Fruit fly (Drosophila melanogaster) whole organism, embryonic: ENCODE data around the gene Pc.

Experiments
- Atf3 ChIP-seq: fragments of 200-800 bp; sonication (Bioruptor generic); optimal IDR thresholded peaks from 3 replicates; lab custom pipeline; 2016; ENCODE audit warnings: missing biosample characterization, missing genetic modification characterization
- B-H2 ChIP-seq: fragments of 200-800 bp; sonication (Bioruptor generic); optimal IDR thresholded peaks from 2 replicates; lab custom pipeline; 2018; ENCODE audit warnings: missing biosample characterization, mild to moderate bottlenecking, missing genetic modification characterization
- CG10147 ChIP-seq: fragments of 200-800 bp; sonication (Bioruptor generic); optimal IDR thresholded peaks from 2 replicates; lab custom pipeline; 2019; ENCODE audit warnings: missing biosample characterization, mild to moderate bottlenecking, missing genetic modification characterization, moderate library complexity
- CG10462 ChIP-seq: fragments of 200-800 bp; sonication (Bioruptor generic); optimal IDR thresholded peaks from 2 replicates; lab custom pipeline; 2016; ENCODE audit warnings: missing biosample characterization, missing genetic modification characterization
- CG11695 ChIP-seq: fragments of 200-800 bp; sonication (Bioruptor generic); IDR thresholded peaks from 3 replicates; pipeline ENCODE4 v1.3.6; 2022; ENCODE audit warnings: missing biosample characterization, missing genetic modification characterization
- CG12219 ChIP-seq: fragments of 200-800 bp; sonication (Bioruptor generic); optimal IDR thresholded peaks from 3 replicates; lab custom pipeline; 2018; ENCODE audit warnings: missing biosample characterization, mild to moderate bottlenecking, missing genetic modification characterization
- CG15011 ChIP-seq: fragments of 200-800 bp; sonication (Bioruptor generic); optimal IDR thresholded peaks from 3 replicates; lab custom pipeline; 2018; ENCODE audit warnings: missing biosample characterization, mild to moderate bottlenecking, missing genetic modification characterization
- CG15601 ChIP-seq: fragments of 200-800 bp; sonication (Bioruptor generic); optimal IDR thresholded peaks from 3 replicates; lab custom pipeline; 2019; ENCODE audit warnings: missing biosample characterization, mild to moderate bottlenecking, missing genetic modification characterization, moderate library complexity
- CG1602 ChIP-seq: fragments of 200-800 bp; sonication (Bioruptor generic); optimal IDR thresholded peaks from 3 replicates; lab custom pipeline; 2016; ENCODE audit warnings: missing biosample characterization, missing genetic modification characterization
- CG18262 ChIP-seq: fragments of 200-800 bp; optimal IDR thresholded peaks from 3 replicates; lab custom pipeline; 2019; ENCODE audit warnings: missing biosample characterization, mild to moderate bottlenecking, missing genetic modification characterization, moderate library complexity
- CG30431 ChIP-seq: fragments of 200-800 bp; sonication (Bioruptor generic); optimal IDR thresholded peaks from 2 replicates; lab custom pipeline; 2017; ENCODE audit warnings: missing biosample characterization, missing genetic modification characterization
- CG31365 ChIP-seq: fragments of 200-800 bp; sonication (Bioruptor generic); optimal IDR thresholded peaks from 2 replicates; lab custom pipeline; 2018; ENCODE audit warnings: missing biosample characterization, mild to moderate bottlenecking, missing genetic modification characterization
- CG31388 ChIP-seq: fragments of 200-800 bp; sonication (Bioruptor generic); optimal IDR thresholded peaks from 2 replicates; lab custom pipeline; 2016; ENCODE audit warnings: missing biosample characterization, missing genetic modification characterization
- CG31441 ChIP-seq: fragments of 200-800 bp; sonication (Bioruptor generic); IDR thresholded peaks from 2 replicates; pipeline ENCODE4 v1.3.6; 2022; ENCODE audit warnings: missing biosample characterization, missing genetic modification characterization
- CG33557 ChIP-seq: fragments of 200-800 bp; sonication (Bioruptor generic); optimal IDR thresholded peaks from 2 replicates; lab custom pipeline; 2019; ENCODE audit warnings: missing biosample characterization, mild to moderate bottlenecking, missing genetic modification characterization, moderate library complexity
- CG4360 ChIP-seq: fragments of 200-800 bp; sonication (Bioruptor generic); IDR thresholded peaks from 2 replicates; pipeline ENCODE4 v1.3.6; 2022; ENCODE audit warnings: missing biosample characterization, missing genetic modification characterization
- CG4404 ChIP-seq: fragments of 200-800 bp; sonication (Bioruptor generic); IDR thresholded peaks from 2 replicates; pipeline ENCODE4 v1.3.6; 2022; ENCODE audit warnings: missing biosample characterization, missing genetic modification characterization
- CG6854 ChIP-seq: fragments of 200-800 bp; sonication (Bioruptor generic); optimal IDR thresholded peaks from 3 replicates; lab custom pipeline; 2017; ENCODE audit warnings: missing biosample characterization, mild to moderate bottlenecking, missing genetic modification characterization
- CG9817 ChIP-seq: fragments of 200-800 bp; sonication (Bioruptor generic); optimal IDR thresholded peaks from 2 replicates; lab custom pipeline; 2018; ENCODE audit warnings: missing biosample characterization, mild to moderate bottlenecking, missing genetic modification characterization, moderate library complexity
- CG9876 ChIP-seq: fragments of 200-800 bp; sonication (Bioruptor generic); optimal IDR thresholded peaks from 2 replicates; lab custom pipeline; 2016; ENCODE audit warnings: missing biosample characterization, missing genetic modification characterization
- Drgx ChIP-seq: fragments of 200-800 bp; sonication (Bioruptor generic); IDR thresholded peaks from 2 replicates; pipeline ENCODE4 v1.3.6; 2022; ENCODE audit warnings: missing biosample characterization, missing genetic modification characterization
- Gug ChIP-seq: fragments of 200-800 bp; sonication (Bioruptor generic); IDR thresholded peaks from 4 replicates; pipeline ENCODE4 v1.3.6; 2022; ENCODE audit warnings: missing biosample characterization, missing genetic modification characterization
- H15 ChIP-seq: fragments of 200-800 bp; sonication (Bioruptor generic); IDR thresholded peaks from 3 replicates; pipeline ENCODE4 v1.3.6; 2022; ENCODE audit warnings: missing biosample characterization, missing genetic modification characterization
- HLH4C ChIP-seq: fragments of 200-800 bp; sonication (Bioruptor generic); IDR thresholded peaks from 3 replicates; pipeline ENCODE4 v1.3.6; 2022; ENCODE audit warnings: missing biosample characterization, missing genetic modification characterization; ENCODE audit not compliant: partially characterized antibody
- HmgZ ChIP-seq: fragments of 200-800 bp; sonication (Bioruptor generic); optimal IDR thresholded peaks from 2 replicates; lab custom pipeline; 2018; ENCODE audit warnings: missing biosample characterization, mild to moderate bottlenecking, missing genetic modification characterization
- Kr ChIP-seq: fragments of 200-800 bp; sonication (Bioruptor generic); optimal IDR thresholded peaks from 2 replicates; lab custom pipeline; 2017; ENCODE audit warnings: missing biosample characterization, mild to moderate bottlenecking, missing genetic modification characterization
- YL-1 ChIP-seq: fragments of 200-800 bp; sonication (Bioruptor generic); optimal IDR thresholded peaks from 3 replicates; lab custom pipeline; 2017; ENCODE audit warnings: missing biosample characterization, mild to moderate bottlenecking, missing genetic modification characterization
- cg ChIP-seq: fragments of 200-800 bp; sonication (Bioruptor generic); optimal IDR thresholded peaks from 3 replicates; lab custom pipeline; 2019; ENCODE audit warnings: missing biosample characterization, mild to moderate bottlenecking, missing genetic modification characterization, moderate library complexity
- chn ChIP-seq: fragments of 200-800 bp; sonication (Bioruptor generic); optimal IDR thresholded peaks from 2 replicates; lab custom pipeline; 2016; ENCODE audit warnings: missing biosample characterization, missing genetic modification characterization
- crol ChIP-seq: fragments of 200-800 bp; sonication (Bioruptor generic); IDR thresholded peaks from 2 replicates; pipeline ENCODE4 v1.3.6; 2022; ENCODE audit warnings: missing biosample characterization, missing genetic modification characterization
- danr ChIP-seq: fragments of 200-800 bp; sonication (Bioruptor generic); IDR thresholded peaks from 2 replicates; pipeline ENCODE4 v1.3.6; 2022; ENCODE audit warnings: missing biosample characterization, missing genetic modification characterization
- dimm ChIP-seq: fragments of 200-800 bp; sonication (Bioruptor generic); IDR thresholded peaks from 2 replicates; pipeline ENCODE4 v1.3.6; 2022; ENCODE audit warnings: missing biosample characterization, missing genetic modification characterization
- dmrt99B ChIP-seq: fragments of 200-800 bp; sonication (Bioruptor generic); optimal IDR thresholded peaks from 2 replicates; lab custom pipeline; 2018; ENCODE audit warnings: missing biosample characterization, mild to moderate bottlenecking, missing genetic modification characterization, moderate library complexity
- eyg ChIP-seq: fragments of 200-800 bp; sonication (Bioruptor generic); optimal IDR thresholded peaks from 3 replicates; lab custom pipeline; 2016; ENCODE audit warnings: missing biosample characterization, missing genetic modification characterization
- lilli ChIP-seq: fragments of 200-800 bp; sonication (Bioruptor generic); optimal IDR thresholded peaks from 3 replicates; lab custom pipeline; 2016; ENCODE audit warnings: missing biosample characterization, missing genetic modification characterization
- lmd ChIP-seq: fragments of 200-800 bp; sonication (Bioruptor generic); IDR thresholded peaks from 2 replicates; pipeline ENCODE4 v1.3.6; 2022; ENCODE audit warnings: missing biosample characterization, missing genetic modification characterization
- mam ChIP-seq: fragments of 200-800 bp; sonication (Bioruptor generic); optimal IDR thresholded peaks from 3 replicates; lab custom pipeline; 2016; ENCODE audit warnings: missing biosample characterization, missing genetic modification characterization
- mld ChIP-seq: fragments of 200-800 bp; sonication (Bioruptor generic); IDR thresholded peaks from 3 replicates; pipeline ENCODE4 v1.3.6; 2022; ENCODE audit warnings: missing biosample characterization, missing genetic modification characterization; ENCODE audit not compliant: partially characterized antibody
- nmo ChIP-seq: fragments of 200-800 bp; sonication (Bioruptor generic); optimal IDR thresholded peaks from 2 replicates; lab custom pipeline; 2018; ENCODE audit warnings: missing biosample characterization, mild to moderate bottlenecking, missing genetic modification characterization, moderate library complexity
- onecut ChIP-seq: fragments of 200-800 bp; sonication (Bioruptor generic); IDR thresholded peaks from 2 replicates; pipeline ENCODE4 v1.3.6; 2022; ENCODE audit warnings: missing biosample characterization, missing genetic modification characterization
- otp ChIP-seq: fragments of 200-800 bp; sonication (Bioruptor generic); IDR thresholded peaks from 3 replicates; pipeline ENCODE4, ENCODE4 v1.3.6; 2022; ENCODE audit warnings: missing biosample characterization, missing genetic modification characterization
- pita ChIP-seq: fragments of 200-800 bp; sonication (Bioruptor generic); optimal IDR thresholded peaks from 2 replicates; lab custom pipeline; 2017; ENCODE audit warnings: missing biosample characterization, mild to moderate bottlenecking, missing genetic modification characterization
- pzg ChIP-seq: fragments of 200-800 bp; sonication (Bioruptor generic); optimal IDR thresholded peaks from 3 replicates; lab custom pipeline; 2018; ENCODE audit warnings: missing biosample characterization, mild to moderate bottlenecking, missing genetic modification characterization, moderate library complexity
- sd ChIP-seq: fragments of 200-800 bp; sonication (Bioruptor generic); optimal IDR thresholded peaks from 3 replicates; lab custom pipeline; 2018; ENCODE audit warnings: missing biosample characterization, mild to moderate bottlenecking, missing genetic modification characterization, moderate library complexity
- sima ChIP-seq: fragments of 200-800 bp; sonication (Bioruptor generic); optimal IDR thresholded peaks from 2 replicates; lab custom pipeline; 2016; ENCODE audit warnings: missing biosample characterization, missing genetic modification characterization
- sisA ChIP-seq: fragments of 200-800 bp; sonication (Bioruptor generic); IDR thresholded peaks from 2 replicates; pipeline ENCODE4 v1.3.6; 2022; ENCODE audit warnings: missing biosample characterization, missing genetic modification characterization
- stwl ChIP-seq: fragments of 200-800 bp; sonication (Bioruptor generic); optimal IDR thresholded peaks from 3 replicates; lab custom pipeline; 2018; ENCODE audit warnings: missing biosample characterization, mild to moderate bottlenecking, missing genetic modification characterization, moderate library complexity
- tap ChIP-seq: fragments of 200-800 bp; optimal IDR thresholded peaks from 3 replicates; lab custom pipeline; 2019; ENCODE audit warnings: missing biosample characterization, mild to moderate bottlenecking, missing genetic modification characterization, moderate library complexity
- z ChIP-seq: fragments of 200-800 bp; sonication (Bioruptor generic); IDR thresholded peaks from 3 replicates; pipeline ENCODE4 v1.3.6; 2022; ENCODE audit warnings: missing biosample characterization, missing genetic modification characterization
- zfh1 ChIP-seq: fragments of 200-800 bp; sonication (Bioruptor generic); IDR thresholded peaks from 3 replicates; pipeline ENCODE4 v1.3.6; 2022; ENCODE audit warnings: missing biosample characterization, missing genetic modification characterization

Gene Pc

DNA sequence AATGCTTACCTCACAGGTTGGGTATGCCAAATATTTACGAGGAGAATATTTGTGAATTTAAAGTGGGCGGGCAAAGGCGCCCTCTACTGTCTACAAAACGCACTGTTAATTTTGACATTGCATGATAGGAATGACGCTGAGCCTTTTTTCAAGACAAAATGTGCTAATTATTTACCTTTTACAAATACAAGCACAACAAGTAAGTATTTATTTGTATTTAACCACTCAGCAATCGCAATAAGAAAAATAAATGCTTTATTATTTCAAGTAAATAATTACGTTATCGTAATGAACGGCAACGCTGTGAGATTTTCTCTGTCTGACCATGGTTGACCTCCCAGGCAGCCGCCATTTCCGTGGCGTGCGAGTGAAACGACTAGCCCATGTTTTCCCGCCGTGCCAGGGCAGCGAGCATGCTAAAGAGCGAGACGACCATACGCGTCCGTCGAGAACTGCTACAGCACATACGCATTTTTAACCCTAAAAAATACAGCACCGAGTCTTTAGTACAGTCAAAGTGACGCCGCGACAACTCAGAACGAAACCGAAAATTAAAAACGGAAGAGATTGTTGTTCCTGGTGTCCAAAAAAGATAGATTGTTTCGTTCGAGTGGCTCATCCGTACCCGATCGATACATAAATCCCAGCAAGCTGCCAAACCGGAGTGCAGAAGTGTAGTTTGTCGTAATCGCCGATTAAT is 32.0 kb downstream of the Pc start, which contains the start of the genes CG12974 and pzg (continued):
- TF ChIP-seq CG15601 (tag; lab: Kevin White, UChicago) (peak; percentile 87), danr (peak; percentile 52), HmgZ (tag; lab: Kevin White, UChicago) (peak; percentile 85), Gug (GFP tag; lab: Robert Waterston, UW) (no peak), CG9876 (GFP tag; lab: Kevin White, UChicago) (peak; percentile 94), dmrt99B (tag; lab: Kevin White, UChicago) (no peak), CG11695 (GFP tag; lab: Robert Waterston, UW) (peak; percentile 34; the same call in 1 of the 3 replicates), YL-1 (GFP tag; lab: Kevin White, UChicago) (peak; percentile 96), stwl (peak; percentile 61), eyg (peak; percentile 57), CG30431 (GFP tag; lab: Kevin White, UChicago) (peak; percentile 64), CG33557 (GFP tag; lab: Kevin White, UChicago) (peak; percentile 42), CG31388 (peak; percentile 5), H15 (GFP tag; lab: Robert Waterston, UW) (peak; percentile 87), crol (GFP tag; lab: Robert Waterston, UW) (no peak), B-H2 (peak; percentile 81), lmd (GFP tag; lab: Robert Waterston, UW) (peak; percentile 93), CG18262 (tag; lab: Kevin White, UChicago) (peak; percentile 76), CG10462 (GFP tag; lab: Kevin White, UChicago) (no peak), CG9817 (peak; percentile 87), CG4404 (GFP tag; lab: Robert Waterston, UW) (peak; percentile 95), sisA (GFP tag; lab: Robert Waterston, UW) (peak; percentile 95), CG6854 (GFP tag; lab: Kevin White, UChicago) (peak; percentile 1), chn (peak; percentile 86), lilli (GFP tag; lab: Kevin White, UChicago) (peak; percentile 78), zfh1 (peak; percentile 78), cg (GFP tag; lab: Kevin White, UChicago) (no peak), CG15011 (GFP tag; lab: Kevin White, UChicago) (peak; percentile 63), sima (GFP tag; lab: Kevin White, UChicago) (no peak), pzg (GFP tag; lab: Kevin White, UChicago) (peak; percentile 96), HLH4C (GFP tag; lab: Robert Waterston, UW) (peak; percentile 83), CG31365 (tag; lab: Kevin White, UChicago) (no peak), mld (GFP tag; lab: Robert Waterston, UW) (peak; percentile 62; the same call in 1 of the 3 replicates), CG12219 (GFP tag; lab: Kevin White, UChicago) (peak; percentile 19), Drgx (peak; percentile 38; the same call in 1 of the 2 replicates), dimm (GFP tag; lab: Robert Waterston, UW) (peak; percentile 44; the same call in 1 of the 2 replicates), nmo (peak; percentile 94), otp (GFP tag; lab: Robert Waterston, UW) (peak; percentile 62; the same call in 1 of the 3 replicates), pita (GFP tag; lab: Kevin White, UChicago) (no peak), sd (tag; lab: Kevin White, UChicago) (peak; percentile 98), CG10147 (peak; percentile 81), CG31441 (GFP tag; lab: Robert Waterston, UW) (peak; percentile 71; the same call in 1 of the 2 replicates), tap (tag; lab: Kevin White, UChicago) (no peak), Atf3 (peak; percentile 55), mam (peak; percentile 65), CG1602 (GFP tag; lab: Kevin White, UChicago) (peak; percentile 83), CG4360 (GFP tag; lab: Robert Waterston, UW) (peak; percentile 18; the same call in 1 of the 2 replicates), z (GFP tag; lab: Robert Waterston, UW) (no peak), Kr (GFP tag; lab: Kevin White, UChicago) (peak; percentile 89), onecut (GFP tag; lab: Robert Waterston, UW) (peak; percentile 83)
